Worm (Caenorhabditis elegans): ENCODE measurements around the gene T05A7.12.
A peak's percentile ranks its signal among the peaks of the same experiment; 100 is the strongest.

Gene T05A7.12

ce11 chrII:4706359-4706871, 43.3 kb upstream of the T05A7.12 start, which contains the start of the genes F10G7.9 and tsn-1 (continued):
- TF ChIP-seq rec-8 (tag; optimal IDR thresholded peaks at IDR 0.05): no peak
- TF ChIP-seq bed-2 (GFP tag; IDR thresholded peaks at IDR 0.05): no peak
- no peak for TF ChIP-seq rpc-1 (optimal IDR thresholded peaks at IDR 0.05)
- TF ChIP-seq rpc-1 (tag; optimal IDR thresholded peaks at IDR 0.05): no peak
- TF ChIP-seq F49E8.2 (tag; optimal IDR thresholded peaks at IDR 0.05; ENCODE audit: insufficient read depth): peak; percentile 6
- TF ChIP-seq attf-5 (GFP tag; optimal IDR thresholded peaks at IDR 0.05): peak; percentile 58
- TF ChIP-seq F57C9.4 (tag; optimal IDR thresholded peaks at IDR 0.05): no peak
- TF ChIP-seq ztf-6 (GFP tag; IDR thresholded peaks at IDR 0.05): no peak
- peak; percentile 50; the same call in 1 of the 2 replicates for TF ChIP-seq ceh-100 (GFP tag; IDR thresholded peaks at IDR 0.05)
- TF ChIP-seq hsf-1 (GFP tag; IDR thresholded peaks at IDR 0.05): no peak
- no peak for TF ChIP-seq gei-17 (GFP tag; optimal IDR thresholded peaks at IDR 0.05)
- TF ChIP-seq die-1 (tag; optimal IDR thresholded peaks at IDR 0.05): no peak
- no peak for TF ChIP-seq ztf-3 (GFP tag; optimal IDR thresholded peaks at IDR 0.05)
- TF ChIP-seq lin-40 (tag; optimal IDR thresholded peaks at IDR 0.05): no peak
- no peak for TF ChIP-seq egrh-3 (GFP tag; IDR thresholded peaks at IDR 0.05)
- no peak for TF ChIP-seq sdz-38 (tag; optimal IDR thresholded peaks at IDR 0.05)
- no peak for TF ChIP-seq ceh-40 (GFP tag; IDR thresholded peaks at IDR 0.05)
- no peak for TF ChIP-seq hlh-12 (tag; optimal IDR thresholded peaks at IDR 0.05)
- no peak for TF ChIP-seq rcor-1 (GFP tag; IDR thresholded peaks at IDR 0.05)
- no peak for TF ChIP-seq unc-130 (GFP tag; optimal IDR thresholded peaks at IDR 0.05)
- TF ChIP-seq C17E4.6 (GFP tag; IDR thresholded peaks at IDR 0.05): no peak
- TF ChIP-seq atf-7 (tag; optimal IDR thresholded peaks at IDR 0.05): no peak
- no peak for TF ChIP-seq ceh-27 (GFP tag; optimal IDR thresholded peaks at IDR 0.05)
- TF ChIP-seq B0019.2 (GFP tag; conservative IDR thresholded peaks at IDR 0.05): no peak
- TF ChIP-seq hmg-1.2 (GFP tag; IDR thresholded peaks at IDR 0.05): peak; percentile 79
- no peak for TF ChIP-seq aptf-3 (GFP tag; IDR thresholded peaks at IDR 0.05)
- peak; percentile 41; the same call in 1 of the 2 replicates for TF ChIP-seq D2030.7 (GFP tag; IDR thresholded peaks at IDR 0.05)
- TF ChIP-seq cebp-1 (GFP tag; IDR thresholded peaks at IDR 0.05): no peak
- peak; percentile 38 for TF ChIP-seq cebp-1 (tag; optimal IDR thresholded peaks at IDR 0.05)
- no peak for TF ChIP-seq Y67H2A.10 (GFP tag; conservative IDR thresholded peaks at IDR 0.05)
- TF ChIP-seq dox-1 (GFP tag; IDR thresholded peaks at IDR 0.05): peak; percentile 88
- no peak for TF ChIP-seq attf-3 (GFP tag; conservative IDR thresholded peaks at IDR 0.05)
- TF ChIP-seq F10E7.11 (tag; optimal IDR thresholded peaks at IDR 0.05): no peak
- TF ChIP-seq F23B12.7 (tag; optimal IDR thresholded peaks at IDR 0.05; ENCODE audit: insufficient read depth): peak; percentile 29
- peak; percentile 98 to 99 for TF ChIP-seq let-607 (tag; optimal IDR thresholded peaks at IDR 0.05)
- no peak for TF ChIP-seq ztf-18 (tag; optimal IDR thresholded peaks at IDR 0.05)
- no peak for TF ChIP-seq sea-2 (GFP tag; IDR thresholded peaks at IDR 0.05)
- no peak for TF ChIP-seq mxl-1 (tag; optimal IDR thresholded peaks at IDR 0.05)
- TF ChIP-seq madf-6 (GFP tag; IDR thresholded peaks at IDR 0.05): peak; percentile 76
- TF ChIP-seq tbp1 (GFP tag; optimal IDR thresholded peaks at IDR 0.05): peak; percentile 30
- peak; percentile 52 for TF ChIP-seq dpl-1 (GFP tag; optimal IDR thresholded peaks at IDR 0.05)
- peak; percentile 86 for TF ChIP-seq lsl-1 (GFP tag; optimal IDR thresholded peaks at IDR 0.05)
- peak; percentile 74 for TF ChIP-seq snpc-3.4 (tag; optimal IDR thresholded peaks at IDR 0.05)
- TF ChIP-seq snpc-1.1 (tag; optimal IDR thresholded peaks at IDR 0.05; ENCODE audit: insufficient read depth): no peak
- peak; percentile 40 for TF ChIP-seq efl-1 (GFP tag; optimal IDR thresholded peaks at IDR 0.05)
- no peak for TF ChIP-seq K11D2.4 (GFP tag; IDR thresholded peaks at IDR 0.05)
- peak in 1 of 3 experiments; percentile 27 for TF ChIP-seq lin-35 (GFP tag; optimal IDR thresholded peaks at IDR 0.05)
- TF ChIP-seq nhr-80 (tag; optimal IDR thresholded peaks at IDR 0.05): peak; percentile 77
- TF ChIP-seq lin-26 (GFP tag; IDR thresholded peaks at IDR 0.05): no peak
